Worm (Caenorhabditis elegans): Measurements from ENCODE around the gene srlf-26.

Gene srlf-26

ce11 chrIV:13639027-13639426 is 39.7 kb upstream of the srlf-26 start, which contains the start of gene ugt-22 (continued):
- no peak for TF ChIP-seq unc-62 (GFP tag; optimal IDR thresholded peaks at IDR 0.05 in 1 of 2)
- TF ChIP-seq unc-62 (tag; optimal IDR thresholded peaks at IDR 0.05): no peak
- TF ChIP-seq egl-27 (tag; optimal IDR thresholded peaks at IDR 0.05): no peak
- TF ChIP-seq pqm-1 (tag; optimal IDR thresholded peaks at IDR 0.05): peak; percentile 83
- no peak for TF ChIP-seq spr-1 (tag; optimal IDR thresholded peaks at IDR 0.05)
- no peak for TF ChIP-seq lim-7 (GFP tag; IDR thresholded peaks at IDR 0.05)
- no peak for TF ChIP-seq T20F7.1 (GFP tag; optimal IDR thresholded peaks at IDR 0.05)
- TF ChIP-seq F37D6.2 (tag; optimal IDR thresholded peaks at IDR 0.05): no peak
- TF ChIP-seq unc-130 (GFP tag; optimal IDR thresholded peaks at IDR 0.05): no peak
- no peak for TF ChIP-seq mes-2 (tag; optimal IDR thresholded peaks at IDR 0.05; ENCODE audit: poor library complexity, severe bottlenecking)
- TF ChIP-seq lin-13 (GFP tag; optimal IDR thresholded peaks at IDR 0.05): no peak
- no peak for TF ChIP-seq aha-1 (tag)
- no peak for TF ChIP-seq tra-1 (GFP tag; IDR thresholded peaks at IDR 0.05)
- no peak for TF ChIP-seq Y5F2A.4 (GFP tag; optimal IDR thresholded peaks at IDR 0.05)
- TF ChIP-seq nhr-28 (tag; optimal IDR thresholded peaks at IDR 0.05): no peak
- no peak for TF ChIP-seq lin-39 (tag; optimal IDR thresholded peaks at IDR 0.05)
- no peak for TF ChIP-seq set-16 (GFP tag; IDR thresholded peaks at IDR 0.05)
- no peak for TF ChIP-seq saeg-2 (GFP tag; IDR thresholded peaks at IDR 0.05)
- no peak for TF ChIP-seq hif-1 (tag; optimal IDR thresholded peaks at IDR 0.05)
- TF ChIP-seq fos-1 (tag; optimal IDR thresholded peaks at IDR 0.05): no peak
- no peak for TF ChIP-seq zfp-3 (GFP tag; conservative IDR thresholded peaks at IDR 0.05)
- no peak for TF ChIP-seq arid-1 (GFP tag; conservative IDR thresholded peaks at IDR 0.05)
- TF ChIP-seq rbr-2 (tag; optimal IDR thresholded peaks at IDR 0.05): no peak
- no peak for TF ChIP-seq daf-8 (GFP tag; IDR thresholded peaks at IDR 0.05)
- TF ChIP-seq ctbp-1 (GFP tag; IDR thresholded peaks at IDR 0.05): no peak
- TF ChIP-seq mep-1 (tag; optimal IDR thresholded peaks at IDR 0.05): no peak
- TF ChIP-seq fkh-10 (GFP tag; optimal IDR thresholded peaks at IDR 0.05): no peak
- TF ChIP-seq mxl-2 (GFP tag; conservative IDR thresholded peaks at IDR 0.05): no peak
- TF ChIP-seq php-3 (GFP tag; IDR thresholded peaks at IDR 0.05): no peak; the same call in 1 of the 2 replicates
- no peak for TF ChIP-seq daf-12 (tag; optimal IDR thresholded peaks at IDR 0.05)
- TF ChIP-seq hlh-11 (tag; optimal IDR thresholded peaks at IDR 0.05): no peak
- peak; percentile 37 for TF ChIP-seq dve-1 (tag; optimal IDR thresholded peaks at IDR 0.05; ENCODE audit: insufficient read depth)
- no peak for TF ChIP-seq zfp-2 (tag; optimal IDR thresholded peaks at IDR 0.05)
- TF ChIP-seq snpc-4 (tag; optimal IDR thresholded peaks at IDR 0.05): no peak
- TF ChIP-seq Y105C5A.15 (GFP tag; IDR thresholded peaks at IDR 0.05): no peak
- no peak for TF ChIP-seq D1046.2 (GFP tag; IDR thresholded peaks at IDR 0.05)
- peak; percentile 50 for TF ChIP-seq dmd-6 (GFP tag; IDR thresholded peaks at IDR 0.05)

- no peak for TF ChIP-seq ceh-44 (GFP tag; IDR thresholded peaks at IDR 0.05)
- no peak for TF ChIP-seq daf-19 (GFP tag; conservative IDR thresholded peaks at IDR 0.05)
- TF ChIP-seq ces-1 (GFP tag; optimal IDR thresholded peaks at IDR 0.05): no peak
- TF ChIP-seq snpc-4 (tag; optimal IDR thresholded peaks at IDR 0.05): no peak
- TF ChIP-seq T26A8.4 (GFP tag; IDR thresholded peaks at IDR 0.05): no peak
- TF ChIP-seq nhr-237 (tag; optimal IDR thresholded peaks at IDR 0.05): no peak
- TF ChIP-seq lin-15B (tag; optimal IDR thresholded peaks at IDR 0.05): no peak
- TF ChIP-seq dmd-8 (GFP tag; IDR thresholded peaks at IDR 0.05): no peak
These were observed 32.9 kb upstream of the srlf-26 start, which contains the start of gene srz-29 for ce11 chrIV:13645823-13646222. TSS of gene srz-29 (minus strand) at chrIV:13645923.

All from whole organism, L4 larva.